Worm (Caenorhabditis elegans) whole organism, late embryonic: Measurements from ENCODE around the gene T24E12.2.

Experiments
- ceh-14 ChIP-seq: sonication (generic microtip); optimal IDR thresholded peaks from 2 replicates; lab custom pipeline; 2016; ENCODE audit warnings: missing genotype, missing genetic modification characterization, missing compliant biosample characterization
- ceh-9 ChIP-seq: sonication (generic microtip); optimal IDR thresholded peaks from 2 replicates; lab custom pipeline; 2016; ENCODE audit warnings: mild to moderate bottlenecking, missing genetic modification characterization, inconsistent platforms, missing compliant biosample characterization
- dmd-4 ChIP-seq: sonication (generic microtip); optimal IDR thresholded peaks from 2 replicates; lab custom pipeline; 2016; ENCODE audit warnings: borderline replicate concordance, missing genetic modification characterization, missing compliant biosample characterization
- mec-3 ChIP-seq: sonication (generic microtip); optimal IDR thresholded peaks from 2 replicates; lab custom pipeline; 2016; ENCODE audit warnings: borderline replicate concordance, missing genetic modification characterization, missing compliant biosample characterization
- nhr-11 ChIP-seq: fragments of 150-350 bp; optimal IDR thresholded peaks from 2 replicates; lab custom pipeline; 2014; ENCODE audit warnings: missing biosample characterization, missing genetic modification characterization
- sox-2 ChIP-seq: fragments of 200-800 bp; sonication (Bioruptor generic); IDR thresholded peaks from 2 replicates; pipeline ENCODE4 v1.3.6; 2022; ENCODE audit warnings: missing genetic modification reagents, missing genetic modification characterization, missing compliant biosample characterization
- zip-5 ChIP-seq: sonication (generic microtip); optimal IDR thresholded peaks from 2 replicates; lab custom pipeline; 2016; ENCODE audit warnings: missing genetic modification characterization, missing compliant biosample characterization

ce11 chrII:3806964-3807363 is 24.2 kb downstream of the T24E12.2 start, which contains the start of gene F54D10.4:
- no peak for TF ChIP-seq nhr-11 (tag; lab: Kevin White, UChicago)
- no peak for TF ChIP-seq mec-3 (tag; lab: Kevin White, UChicago)
- TF ChIP-seq sox-2 (GFP tag; lab: Robert Waterston, UW), result no peak
- no peak for TF ChIP-seq ceh-9 (tag; lab: Kevin White, UChicago)
- TF ChIP-seq dmd-4 (tag; lab: Kevin White, UChicago), result no peak
- TF ChIP-seq zip-5 (tag; lab: Kevin White, UChicago), result no peak
- TF ChIP-seq ceh-14 (tag; lab: Kevin White, UChicago), result no peak
